Worm (Caenorhabditis elegans) whole organism, L3 larva: ENCODE measurements around the gene Y43F8C.9.
A peak's percentile ranks its signal among the peaks of the same experiment; 100 is the strongest.

Source experiments
- R02D3.7 ChIP-seq: fragments of 150-350 bp; optimal IDR thresholded peaks from 2 replicates; lab custom pipeline; 2014; ENCODE audit warnings: missing biosample characterization, missing genetic modification characterization
- ZK546.5 ChIP-seq: sonication (generic microtip); optimal IDR thresholded peaks from 2 replicates; lab custom pipeline; 2017; ENCODE audit warnings: missing biosample characterization, missing genetic modification characterization
- ama-1 ChIP-seq: fragments of 150-350 bp; optimal IDR thresholded peaks from 2 replicates; lab custom pipeline; 2018
- ceh-16 ChIP-seq: sonication (generic microtip); optimal IDR thresholded peaks from 2 replicates; lab custom pipeline; 2017; ENCODE audit warnings: missing biosample characterization, missing genetic modification characterization
- ceh-28 ChIP-seq: fragments of 150-350 bp; optimal IDR thresholded peaks from 2 replicates; lab custom pipeline; 2014; ENCODE audit warnings: missing biosample characterization, missing genetic modification reagents, missing genetic modification characterization
- ceh-82 ChIP-seq: fragments of 150-350 bp; optimal IDR thresholded peaks from 2 replicates; lab custom pipeline; 2014; ENCODE audit warnings: missing biosample characterization, missing genetic modification characterization
- egl-27 ChIP-seq: sonication (generic microtip); optimal IDR thresholded peaks from 4 replicates; lab custom pipeline; 2017; ENCODE audit warnings: missing biosample characterization, missing genetic modification reagents, missing genetic modification characterization
- elt-1 ChIP-seq: fragments of 150-350 bp; optimal IDR thresholded peaks from 2 replicates; lab custom pipeline; 2014; ENCODE audit warnings: missing biosample characterization, missing genetic modification characterization
- elt-2 ChIP-seq: sonication (generic microtip); optimal IDR thresholded peaks from 2 replicates; lab custom pipeline; 2016; ENCODE audit warnings: missing genetic modification reagents, mild to moderate bottlenecking, missing genetic modification characterization, missing compliant biosample characterization
- elt-3 ChIP-seq, 3 experiments: fragments of 150-350 bp in 1 of 3; sonication (generic microtip) in 2 of 3; optimal IDR thresholded peaks; 2 replicates in 2 of 3; 4 replicates in 1 of 3; lab custom pipeline; 2014 to 2017; ENCODE audit warnings: missing biosample characterization in 3 of 3, missing genetic modification characterization in 3 of 3
- eor-1 ChIP-seq, 2 experiments: fragments of 150-350 bp; optimal IDR thresholded peaks; 2 replicates each; lab custom pipeline; 2014 to 2018; ENCODE audit warnings: missing biosample characterization in 2 of 2, missing genetic modification characterization in 2 of 2
- fkh-10 ChIP-seq: sonication (generic microtip); optimal IDR thresholded peaks from 2 replicates; lab custom pipeline; 2017; ENCODE audit warnings: missing biosample characterization, missing genetic modification reagents, missing genetic modification characterization
- fkh-2 ChIP-seq: fragments of 150-350 bp; optimal IDR thresholded peaks from 2 replicates; lab custom pipeline; 2014; ENCODE audit warnings: missing biosample characterization, missing genetic modification reagents, missing genetic modification characterization
- hmg-11 ChIP-seq: sonication (generic microtip); optimal IDR thresholded peaks from 2 replicates; lab custom pipeline; 2016; ENCODE audit warnings: missing genetic modification characterization, missing compliant biosample characterization
- jun-1 ChIP-seq: fragments of 150-350 bp; optimal IDR thresholded peaks from 2 replicates; lab custom pipeline; 2014; ENCODE audit warnings: missing biosample characterization, missing genetic modification reagents, missing genetic modification characterization
- lin-15B ChIP-seq: fragments of 150-350 bp; optimal IDR thresholded peaks from 2 replicates; lab custom pipeline; 2014; ENCODE audit warnings: missing biosample characterization, missing genetic modification characterization
- lin-39 ChIP-seq: fragments of 150-350 bp; optimal IDR thresholded peaks from 2 replicates; lab custom pipeline; 2018; ENCODE audit warnings: missing biosample characterization, missing genetic modification reagents, missing genetic modification characterization
- mml-1 ChIP-seq: fragments of 150-350 bp; sonication (generic microtip); optimal IDR thresholded peaks from 3 replicates; lab custom pipeline; 2014; ENCODE audit warnings: missing biosample characterization, missing genetic modification characterization
- nfya-1 ChIP-seq: sonication (generic microtip); optimal IDR thresholded peaks from 2 replicates; lab custom pipeline; 2017; ENCODE audit warnings: missing genetic modification characterization, mild to moderate bottlenecking, missing compliant biosample characterization, antibody characterized with exemption, moderate library complexity; ENCODE audit not compliant: insufficient read depth
- nhr-11 ChIP-seq: fragments of 150-350 bp; optimal IDR thresholded peaks from 2 replicates; lab custom pipeline; 2014; ENCODE audit warnings: missing biosample characterization, missing genetic modification characterization
- nhr-23 ChIP-seq: fragments of 150-350 bp; optimal IDR thresholded peaks from 2 replicates; lab custom pipeline; 2014; ENCODE audit warnings: missing biosample characterization, missing genetic modification reagents, missing genetic modification characterization
- nhr-25 ChIP-seq: sonication (generic microtip); optimal IDR thresholded peaks from 2 replicates; lab custom pipeline; 2017; ENCODE audit warnings: missing biosample characterization, missing genetic modification characterization
- nhr-28 ChIP-seq: fragments of 150-350 bp; optimal IDR thresholded peaks from 2 replicates; lab custom pipeline; 2014; ENCODE audit warnings: missing biosample characterization, missing genetic modification characterization
- nhr-43 ChIP-seq: sonication (generic microtip); optimal IDR thresholded peaks from 2 replicates; lab custom pipeline; 2016; ENCODE audit warnings: mild to moderate bottlenecking, missing genetic modification characterization, missing compliant biosample characterization; ENCODE audit not compliant: poor library complexity, severe bottlenecking
- nhr-76 ChIP-seq: fragments of 150-350 bp; sonication (generic microtip); optimal IDR thresholded peaks from 5 replicates; lab custom pipeline; 2014; ENCODE audit warnings: missing biosample characterization, missing genetic modification characterization
- pqm-1 ChIP-seq: fragments of 150-350 bp; optimal IDR thresholded peaks from 2 replicates; lab custom pipeline; 2017; ENCODE audit warnings: missing biosample characterization, missing genetic modification characterization, inconsistent platforms
- sea-2 ChIP-seq: fragments of 150-350 bp; sonication (generic microtip); optimal IDR thresholded peaks from 4 replicates; lab custom pipeline; 2014; ENCODE audit warnings: missing biosample characterization, missing genetic modification reagents, missing genetic modification characterization
- snpc-4 ChIP-seq: fragments of 150-350 bp; optimal IDR thresholded peaks from 2 replicates; lab custom pipeline; 2014; ENCODE audit warnings: missing biosample characterization, missing genetic modification characterization
- tbx-2 ChIP-seq: sonication (generic microtip); optimal IDR thresholded peaks from 2 replicates; lab custom pipeline; 2016; ENCODE audit warnings: mild to moderate bottlenecking, missing genetic modification characterization, missing compliant biosample characterization
- unc-62 ChIP-seq: fragments of 150-350 bp; sonication (generic microtip); optimal IDR thresholded peaks from 4 replicates; lab custom pipeline; 2014; ENCODE audit warnings: missing biosample characterization, missing genetic modification reagents, missing genetic modification characterization
- zag-1 ChIP-seq: fragments of 150-350 bp; optimal IDR thresholded peaks from 2 replicates; lab custom pipeline; 2014; ENCODE audit warnings: missing biosample characterization, missing genetic modification characterization
- ztf-11 ChIP-seq: fragments of 150-350 bp; optimal IDR thresholded peaks from 2 replicates; lab custom pipeline; 2014; ENCODE audit warnings: missing biosample characterization, missing genetic modification characterization

Y43F8C.9 gene

DNA sequence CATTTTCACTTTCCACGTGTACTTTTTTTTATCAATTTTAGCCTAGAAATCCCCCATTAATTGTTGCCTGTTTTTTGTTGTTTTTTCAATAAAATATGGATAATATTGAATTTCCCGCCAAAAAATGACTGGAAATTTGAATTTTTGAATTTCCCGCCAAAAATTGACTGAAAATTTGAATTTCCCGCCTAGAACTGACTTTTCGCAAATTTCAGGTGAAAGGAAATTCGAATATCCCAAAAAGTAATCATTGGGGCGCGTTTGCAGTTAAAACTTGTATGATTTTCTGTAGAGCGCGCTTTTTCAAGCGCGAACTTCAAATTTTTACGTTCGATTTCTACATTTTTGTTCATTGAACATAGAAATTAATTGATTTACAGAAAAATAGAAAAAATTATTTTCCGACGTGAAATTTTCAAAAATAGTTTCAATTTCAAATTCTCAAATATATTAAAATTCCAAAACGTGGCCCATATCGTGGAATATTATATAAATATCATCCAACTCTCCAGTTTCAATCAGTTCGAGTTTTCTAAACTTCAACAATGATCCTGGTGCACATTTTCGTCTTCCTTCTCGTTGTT, at the start of gene Y43F8C.9:
Gene Y43F8C.9, plus strand, starts transcription at position 534 of the 584 bp plus-strand sequence.
- TF ChIP-seq fkh-2 (tag; lab: Kevin White, UChicago) (no peak), egl-27 (tag; lab: Kevin White, UChicago) (no peak), zag-1 (tag; lab: Kevin White, UChicago) (no peak), jun-1 (tag; lab: Kevin White, UChicago) (no peak), ama-1 (lab: Kevin White, UChicago) (no peak), sea-2 (GFP tag; lab: Kevin White, UChicago) (no peak), elt-1 (tag; lab: Kevin White, UChicago) (no peak)

DNA sequence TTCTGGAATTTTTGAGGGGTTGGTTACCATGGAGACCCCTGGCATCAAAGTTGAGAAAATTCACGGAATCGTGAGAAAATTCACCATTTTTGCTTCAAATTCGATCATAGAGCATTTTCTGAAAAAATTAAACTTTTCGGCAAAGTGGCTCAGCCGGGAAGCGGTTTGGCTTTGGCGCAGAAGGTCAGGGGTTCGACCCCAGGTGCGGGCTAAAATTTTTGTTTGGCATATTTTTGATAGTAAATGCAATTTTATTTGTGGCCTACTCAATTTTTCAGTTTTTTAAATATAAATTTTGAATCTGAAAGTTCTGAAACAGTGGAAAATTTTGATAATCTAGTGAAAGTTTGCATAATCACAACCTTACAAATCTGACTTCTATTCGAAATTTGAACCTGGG, 46.8 kb upstream of the Y43F8C.9 start:
- TF ChIP-seq elt-2 (no peak), fkh-2 (tag; lab: Kevin White, UChicago) (no peak), ceh-16 (no peak), R02D3.7 (tag; lab: Kevin White, UChicago) (no peak), ceh-82 (tag; lab: Kevin White, UChicago) (no peak), nhr-11 (tag; lab: Kevin White, UChicago) (no peak), ceh-28 (tag; lab: Kevin White, UChicago) (no peak), nfya-1 (tag; lab: Kevin White, UChicago) (no peak), snpc-4 (tag; lab: Kevin White, UChicago) (no peak), mml-1 (tag; lab: Kevin White, UChicago) (no peak), tbx-2 (tag; lab: Kevin White, UChicago) (no peak), lin-15B (tag; lab: Kevin White, UChicago) (no peak), ztf-11 (tag; lab: Kevin White, UChicago) (no peak), nhr-76 (tag; lab: Kevin White, UChicago) (no peak), eor-1 (tag; optimal IDR thresholded peaks at IDR 0.05; lab: Kevin White, UChicago) (no peak), egl-27 (tag; lab: Kevin White, UChicago) (no peak)

DNA sequence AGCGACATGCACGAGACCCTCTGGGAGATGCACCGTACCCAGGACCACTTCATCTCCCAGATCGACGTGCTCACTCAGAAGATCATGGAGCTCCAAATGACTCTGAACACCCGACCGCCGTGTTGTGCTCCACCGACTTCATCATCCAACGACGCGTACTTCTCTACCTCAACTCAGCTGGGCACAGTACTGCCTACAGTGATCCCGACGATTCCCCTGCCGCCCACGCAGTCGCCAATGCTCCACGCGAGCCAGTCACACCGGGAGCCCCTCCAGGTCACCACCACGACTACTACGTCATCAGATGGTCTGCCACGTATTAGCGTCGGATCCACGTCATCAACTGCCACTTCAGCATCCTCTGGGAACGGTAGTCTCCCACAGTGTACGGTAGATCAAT, 40.5 kb upstream of the Y43F8C.9 start:
- TF ChIP-seq zag-1 (tag; lab: Kevin White, UChicago) (no peak), nhr-23 (tag; lab: Kevin White, UChicago) (no peak), nhr-76 (tag; lab: Kevin White, UChicago) (no peak)

DNA sequence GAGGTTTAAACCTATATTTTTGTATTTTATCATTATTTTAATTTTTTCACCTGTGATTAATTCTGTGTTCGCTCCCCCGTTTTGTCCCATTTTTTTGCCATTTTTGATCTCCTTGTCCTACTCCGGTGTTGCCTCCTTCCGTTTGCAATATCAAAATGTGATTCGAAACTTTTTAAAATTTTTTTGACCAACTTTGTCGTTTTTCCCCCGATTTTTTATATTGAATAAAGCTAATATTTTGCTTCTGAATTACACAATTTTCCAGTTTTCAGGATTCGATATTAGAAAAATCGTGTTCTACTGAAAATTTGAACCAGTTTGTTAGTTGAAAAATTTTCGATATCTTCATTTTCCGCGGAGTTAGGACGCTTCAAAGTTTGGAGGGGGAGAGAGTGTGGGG, 40.0 kb upstream of the Y43F8C.9 start, which contains the start of gene nlp-25:
Gene nlp-25, plus strand, starts transcription at position 301 of the 400 bp plus-strand sequence.
- TF ChIP-seq lin-39 (tag; lab: Kevin White, UChicago) (no peak), nhr-28 (tag; lab: Kevin White, UChicago) (no peak), pqm-1 (tag; lab: Kevin White, UChicago) (no peak), unc-62 (GFP tag; lab: Kevin White, UChicago) (no peak), ama-1 (lab: Kevin White, UChicago) (no peak), nhr-11 (tag; lab: Kevin White, UChicago) (no peak), nhr-23 (tag; lab: Kevin White, UChicago) (no peak), ZK546.5 (no peak)
- TF ChIP-seq, all 47 proteins: peak for 0

DNA sequence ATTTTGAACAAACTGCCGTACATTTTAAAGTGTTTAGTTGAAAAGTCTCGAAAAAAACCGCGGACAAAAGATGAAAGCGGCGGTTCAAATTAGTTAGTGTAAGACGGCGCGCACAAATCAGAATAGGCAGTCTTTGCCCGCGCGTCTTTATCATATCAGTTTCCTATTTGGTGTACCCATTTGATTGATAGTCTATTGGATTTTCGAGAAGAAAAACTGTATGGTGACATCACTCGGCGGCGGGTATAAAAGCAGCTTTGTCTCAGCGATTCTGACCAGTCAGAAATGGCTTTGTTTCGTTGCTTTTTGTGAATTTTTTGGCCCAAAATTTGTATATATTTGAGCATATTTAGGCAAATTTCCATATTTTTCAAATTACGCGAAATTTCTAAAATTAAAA, 37.2 kb upstream of the Y43F8C.9 start:
- no peak for TF ChIP-seq egl-27 (tag; lab: Kevin White, UChicago)
- TF ChIP-seq lin-15B (tag; lab: Kevin White, UChicago): no peak
- TF ChIP-seq hmg-11 (tag; lab: Kevin White, UChicago): no peak
- TF ChIP-seq fkh-10: no peak
- TF ChIP-seq nhr-23 (tag; lab: Kevin White, UChicago): peak; percentile 46
- TF ChIP-seq elt-1 (tag; lab: Kevin White, UChicago): no peak
- peak; percentile 2 for TF ChIP-seq nhr-25
- TF ChIP-seq elt-3 (tag; optimal IDR thresholded peaks at IDR 0.05; lab: Kevin White, UChicago): peak in 1 of 3 experiments; percentile 66
- no peak for TF ChIP-seq ZK546.5
- peak; percentile 1 for TF ChIP-seq nhr-43
- TF ChIP-seq eor-1 (tag; optimal IDR thresholded peaks at IDR 0.05; lab: Kevin White, UChicago): no peak
- no peak for TF ChIP-seq pqm-1 (tag; lab: Kevin White, UChicago)
